Worm (Caenorhabditis elegans) whole organism, early embryonic: ENCODE results near the gene ntl-9.

Experiments
- F13C5.2 ChIP-seq: sonication (generic microtip); optimal IDR thresholded peaks from 2 replicates; lab custom pipeline; 2017; ENCODE audit warnings: mild to moderate bottlenecking, missing genetic modification characterization, inconsistent platforms, missing compliant biosample characterization
- ama-1 ChIP-seq: fragments of 150-350 bp; optimal IDR thresholded peaks from 2 replicates; lab custom pipeline; 2014
- ceh-13 ChIP-seq: fragments of 200-800 bp; sonication (Bioruptor generic); optimal IDR thresholded peaks from 2 replicates; lab custom pipeline; 2018; ENCODE audit warnings: mild to moderate bottlenecking, missing genetic modification characterization, missing compliant biosample characterization
- ceh-36 ChIP-seq: sonication (generic microtip); optimal IDR thresholded peaks from 2 replicates; lab custom pipeline; 2016; ENCODE audit warnings: missing genetic modification characterization, inconsistent platforms, missing compliant biosample characterization
- ets-7 ChIP-seq: sonication (generic microtip); optimal IDR thresholded peaks from 2 replicates; lab custom pipeline; 2016; ENCODE audit warnings: missing genotype, missing genetic modification characterization, missing compliant biosample characterization
- flt-1 ChIP-seq: fragments of 200-800 bp; sonication (Bioruptor generic); IDR thresholded peaks from 2 replicates; pipeline ENCODE4 v1.3.6; 2022; ENCODE audit warnings: missing genetic modification characterization, missing compliant biosample characterization
- hmbx-1 ChIP-seq: sonication (generic microtip); optimal IDR thresholded peaks from 2 replicates; lab custom pipeline; 2016; ENCODE audit warnings: mild to moderate bottlenecking, missing genetic modification characterization, missing compliant biosample characterization
- hmg-4 ChIP-seq: fragments of 200-800 bp; sonication (Bioruptor generic); optimal IDR thresholded peaks from 2 replicates; lab custom pipeline; 2018; ENCODE audit warnings: mild to moderate bottlenecking, missing genetic modification characterization, missing compliant biosample characterization
- pes-1 ChIP-seq: fragments of 200-800 bp; sonication (Bioruptor generic); IDR thresholded peaks from 2 replicates; pipeline ENCODE4 v1.3.6; 2022; ENCODE audit warnings: missing genetic modification reagents, missing genetic modification characterization, missing compliant biosample characterization
- scrt-1 ChIP-seq: fragments of 200-800 bp; sonication (Bioruptor generic); IDR thresholded peaks from 2 replicates; pipeline ENCODE4 v1.3.6; 2022; ENCODE audit warnings: missing genetic modification characterization, missing compliant biosample characterization
- sea-1 ChIP-seq: fragments of 200-800 bp; sonication (Bioruptor generic); conservative IDR thresholded peaks from 2 replicates; pipeline ENCODE4 v1.3.6; 2022; ENCODE audit warnings: missing genetic modification characterization, missing compliant biosample characterization
- tbx-11 ChIP-seq: fragments of 200-800 bp; sonication (Bioruptor generic); IDR thresholded peaks from 2 replicates; pipeline ENCODE4 v1.3.6; 2022; ENCODE audit warnings: missing genetic modification characterization, missing compliant biosample characterization
- tbx-37 ChIP-seq: fragments of 200-800 bp; sonication (Bioruptor generic); conservative IDR thresholded peaks from 2 replicates; pipeline ENCODE4 v1.3.6; 2022; ENCODE audit warnings: missing genetic modification reagents, missing genetic modification characterization, missing compliant biosample characterization
- tra-4 ChIP-seq: sonication (generic microtip); optimal IDR thresholded peaks from 2 replicates; lab custom pipeline; 2017; ENCODE audit warnings: missing genetic modification characterization, missing compliant biosample characterization

ce11 chrIII:4900260-4900659 lies 44.1 kb upstream of the ntl-9 start, which contains the start of gene tag-340:
- TF ChIP-seq ceh-36 (tag; lab: Kevin White, UChicago), result no peak
- TF ChIP-seq flt-1 (GFP tag; lab: Robert Waterston, UW), result no peak
- no peak for TF ChIP-seq tbx-11 (GFP tag; lab: Robert Waterston, UW)
- TF ChIP-seq scrt-1 (GFP tag; lab: Robert Waterston, UW), result no peak
- no peak for TF ChIP-seq hmg-4 (GFP tag; lab: Kevin White, UChicago)
- TF ChIP-seq ama-1 (lab: Kevin White, UChicago), result no peak
- no peak for TF ChIP-seq ceh-13 (GFP tag; lab: Kevin White, UChicago)
- TF ChIP-seq tbx-37 (GFP tag; lab: Robert Waterston, UW), result no peak
- TF ChIP-seq hmbx-1 (tag; lab: Kevin White, UChicago), result no peak
- TF ChIP-seq F13C5.2 (tag; lab: Kevin White, UChicago), result no peak
- no peak for TF ChIP-seq sea-1 (GFP tag; lab: Robert Waterston, UW)
- TF ChIP-seq tra-4 (tag; lab: Kevin White, UChicago), result no peak
- no peak for TF ChIP-seq ets-7 (tag; lab: Kevin White, UChicago)
- no peak for TF ChIP-seq pes-1 (GFP tag; lab: Robert Waterston, UW)
